Fruit fly (Drosophila melanogaster) whole organism, embryonic: ENCODE data around the gene DAAM.

Experiments used
- Ada2b ChIP-seq: fragments of 200-800 bp; sonication (Bioruptor generic); IDR thresholded peaks from 2 replicates; pipeline ENCODE4 v1.3.6; 2022; ENCODE audit warnings: missing biosample characterization, missing genetic modification characterization
- Blimp-1 ChIP-seq: fragments of 200-800 bp; sonication (Bioruptor generic); optimal IDR thresholded peaks from 3 replicates; lab custom pipeline; 2018; ENCODE audit warnings: missing biosample characterization, missing genetic modification characterization, mild to moderate bottlenecking, moderate library complexity, missing genetic modification reagents
- CG10366 ChIP-seq: fragments of 200-800 bp; sonication (Bioruptor generic); IDR thresholded peaks from 2 replicates; pipeline ENCODE4 v1.3.6; 2022; ENCODE audit warnings: missing biosample characterization, missing genetic modification characterization
- CG10462 ChIP-seq: fragments of 200-800 bp; sonication (Bioruptor generic); optimal IDR thresholded peaks from 2 replicates; lab custom pipeline; 2016; ENCODE audit warnings: missing biosample characterization, missing genetic modification characterization
- CG11695 ChIP-seq: fragments of 200-800 bp; sonication (Bioruptor generic); IDR thresholded peaks from 3 replicates; pipeline ENCODE4 v1.3.6; 2022; ENCODE audit warnings: missing biosample characterization, missing genetic modification characterization
- CG12071 ChIP-seq: fragments of 200-800 bp; sonication (Bioruptor generic); optimal IDR thresholded peaks from 3 replicates; lab custom pipeline; 2018; ENCODE audit warnings: missing biosample characterization, mild to moderate bottlenecking, missing genetic modification characterization
- CG12299 ChIP-seq: fragments of 200-800 bp; sonication (Bioruptor generic); optimal IDR thresholded peaks from 2 replicates; lab custom pipeline; 2018; ENCODE audit warnings: missing biosample characterization, mild to moderate bottlenecking, missing genetic modification characterization
- CG12391 ChIP-seq: fragments of 200-800 bp; sonication (Bioruptor generic); optimal IDR thresholded peaks from 3 replicates; lab custom pipeline; 2018; ENCODE audit warnings: missing biosample characterization, mild to moderate bottlenecking, missing genetic modification characterization, moderate library complexity
- CG12769 ChIP-seq: fragments of 200-800 bp; sonication (Bioruptor generic); optimal IDR thresholded peaks from 2 replicates; lab custom pipeline; 2019; ENCODE audit warnings: missing biosample characterization, mild to moderate bottlenecking, missing genetic modification characterization, moderate library complexity
- CG12942 ChIP-seq: fragments of 200-800 bp; sonication (Bioruptor generic); optimal IDR thresholded peaks from 3 replicates; lab custom pipeline; 2016; ENCODE audit warnings: missing biosample characterization, missing genetic modification characterization
- CG13123 ChIP-seq: fragments of 200-800 bp; sonication (Bioruptor generic); optimal IDR thresholded peaks from 2 replicates; lab custom pipeline; 2016; ENCODE audit warnings: missing biosample characterization, missing genetic modification characterization
- CG13624 ChIP-seq: fragments of 200-800 bp; sonication (Bioruptor generic); optimal IDR thresholded peaks from 2 replicates; lab custom pipeline; 2016; ENCODE audit warnings: missing biosample characterization, missing genetic modification characterization
- CG14965 ChIP-seq: fragments of 200-800 bp; sonication (Bioruptor generic); optimal IDR thresholded peaks from 2 replicates; lab custom pipeline; 2016; ENCODE audit warnings: missing biosample characterization, missing genetic modification characterization, borderline replicate concordance
- CG15011 ChIP-seq: fragments of 200-800 bp; sonication (Bioruptor generic); optimal IDR thresholded peaks from 3 replicates; lab custom pipeline; 2018; ENCODE audit warnings: missing biosample characterization, mild to moderate bottlenecking, missing genetic modification characterization
- CG1529 ChIP-seq: fragments of 200-800 bp; sonication (Bioruptor generic); optimal IDR thresholded peaks from 3 replicates; lab custom pipeline; 2018; ENCODE audit warnings: missing biosample characterization, missing genetic modification characterization
- CG1602 ChIP-seq: fragments of 200-800 bp; sonication (Bioruptor generic); optimal IDR thresholded peaks from 3 replicates; lab custom pipeline; 2016; ENCODE audit warnings: missing biosample characterization, missing genetic modification characterization
- CG16815 ChIP-seq: fragments of 200-800 bp; sonication (Bioruptor generic); optimal IDR thresholded peaks from 3 replicates; lab custom pipeline; 2017; ENCODE audit warnings: missing biosample characterization, mild to moderate bottlenecking, missing genetic modification characterization
- CG17385 ChIP-seq: fragments of 200-800 bp; sonication (Bioruptor generic); optimal IDR thresholded peaks from 3 replicates; lab custom pipeline; 2018; ENCODE audit warnings: missing biosample characterization, mild to moderate bottlenecking, missing genetic modification characterization
- CG3065 ChIP-seq: fragments of 200-800 bp; sonication (Bioruptor generic); optimal IDR thresholded peaks from 2 replicates; lab custom pipeline; 2016; ENCODE audit warnings: missing biosample characterization, missing genetic modification characterization
- CG32767 ChIP-seq: fragments of 200-800 bp; sonication (Bioruptor generic); IDR thresholded peaks from 2 replicates; pipeline ENCODE4 v1.3.6; 2022; ENCODE audit warnings: missing biosample characterization, missing genetic modification characterization
- CG34224 ChIP-seq: fragments of 200-800 bp; sonication (Bioruptor generic); IDR thresholded peaks from 3 replicates; pipeline ENCODE4 v1.3.6; 2022; ENCODE audit warnings: missing biosample characterization, missing genetic modification characterization; ENCODE audit not compliant: partially characterized antibody
- CG42726 ChIP-seq: fragments of 200-800 bp; sonication (Bioruptor generic); IDR thresholded peaks from 2 replicates; pipeline ENCODE4 v1.3.6; 2022; ENCODE audit warnings: missing biosample characterization, missing genetic modification characterization; ENCODE audit not compliant: partially characterized antibody
- CG7745 ChIP-seq: fragments of 200-800 bp; sonication (Bioruptor generic); optimal IDR thresholded peaks from 2 replicates; lab custom pipeline; 2018; ENCODE audit warnings: missing biosample characterization, mild to moderate bottlenecking, missing genetic modification characterization, moderate library complexity
- CG9876 ChIP-seq: fragments of 200-800 bp; sonication (Bioruptor generic); optimal IDR thresholded peaks from 2 replicates; lab custom pipeline; 2016; ENCODE audit warnings: missing biosample characterization, missing genetic modification characterization
- CHES-1-like ChIP-seq: fragments of 200-800 bp; sonication (Bioruptor generic); optimal IDR thresholded peaks from 2 replicates; lab custom pipeline; 2016; ENCODE audit warnings: missing biosample characterization, missing genetic modification characterization
- CTCF ChIP-seq: fragments of 200-800 bp; sonication (Bioruptor generic); optimal IDR thresholded peaks from 2 replicates; lab custom pipeline; 2017; ENCODE audit warnings: missing biosample characterization, mild to moderate bottlenecking, missing genetic modification characterization, moderate library complexity
- Chrac-16 ChIP-seq: fragments of 200-800 bp; sonication (Bioruptor generic); optimal IDR thresholded peaks from 3 replicates; lab custom pipeline; 2016; ENCODE audit warnings: missing biosample characterization, missing genetic modification characterization
- Elba2 ChIP-seq: fragments of 200-800 bp; sonication (Bioruptor generic); optimal IDR thresholded peaks from 3 replicates; lab custom pipeline; 2016; ENCODE audit warnings: missing biosample characterization, missing genetic modification characterization
- Hand ChIP-seq: fragments of 200-800 bp; sonication (Bioruptor generic); optimal IDR thresholded peaks from 2 replicates; lab custom pipeline; 2017; ENCODE audit warnings: mild to moderate bottlenecking, missing biosample characterization, missing genetic modification reagents, missing genetic modification characterization
- Hey ChIP-seq: fragments of 200-800 bp; sonication (Bioruptor generic); optimal IDR thresholded peaks from 3 replicates; lab custom pipeline; 2018; ENCODE audit warnings: missing biosample characterization, mild to moderate bottlenecking, missing genetic modification characterization
- Hsf ChIP-seq: fragments of 200-800 bp; sonication (Bioruptor generic); optimal IDR thresholded peaks from 3 replicates; lab custom pipeline; 2016; ENCODE audit warnings: missing biosample characterization, missing genetic modification characterization
- Jarid2 ChIP-seq: fragments of 200-800 bp; sonication (Bioruptor generic); optimal IDR thresholded peaks from 3 replicates; lab custom pipeline; 2017; ENCODE audit warnings: mild to moderate bottlenecking, missing biosample characterization, missing genetic modification reagents, missing genetic modification characterization
- Lpt ChIP-seq: fragments of >200 bp; optimal IDR thresholded peaks from 2 replicates; lab custom pipeline; 2018; ENCODE audit warnings: missing biosample characterization, missing genetic modification characterization
- Spps ChIP-seq: fragments of 200-800 bp; sonication (Bioruptor generic); optimal IDR thresholded peaks from 2 replicates; lab custom pipeline; 2018; ENCODE audit warnings: missing biosample characterization, mild to moderate bottlenecking, missing genetic modification characterization
- cg ChIP-seq: fragments of 200-800 bp; sonication (Bioruptor generic); optimal IDR thresholded peaks from 3 replicates; lab custom pipeline; 2019; ENCODE audit warnings: missing biosample characterization, mild to moderate bottlenecking, missing genetic modification characterization, moderate library complexity
- chinmo ChIP-seq: fragments of 200-800 bp; sonication (Bioruptor generic); IDR thresholded peaks from 4 replicates; pipeline ENCODE4 v1.3.6; 2022; ENCODE audit warnings: missing biosample characterization, missing genetic modification characterization; ENCODE audit not compliant: partially characterized antibody
- hb ChIP-seq: fragments of 200-800 bp; sonication (Bioruptor generic); IDR thresholded peaks from 3 replicates; pipeline ENCODE4 v1.3.6; 2022; ENCODE audit warnings: missing biosample characterization, missing genetic modification characterization; ENCODE audit not compliant: partially characterized antibody
- her ChIP-seq: fragments of 200-800 bp; sonication (Bioruptor generic); optimal IDR thresholded peaks from 2 replicates; lab custom pipeline; 2016; ENCODE audit warnings: missing biosample characterization, missing genetic modification characterization
- jigr1 ChIP-seq: fragments of 200-800 bp; sonication (Bioruptor generic); IDR thresholded peaks from 3 replicates; pipeline ENCODE4 v1.3.6; 2022; ENCODE audit warnings: missing biosample characterization, missing genetic modification characterization
- lola ChIP-seq, 3 experiments: fragments of >200 bp in 2 of 3; fragments of 200-800 bp in 1 of 3; sonication (Bioruptor generic) in 1 of 3; optimal IDR thresholded peaks; 2 replicates each; lab custom pipeline; 2017 to 2019; ENCODE audit warnings: missing biosample characterization in 3 of 3, missing genetic modification characterization in 3 of 3, mild to moderate bottlenecking in 1 of 3, moderate library complexity in 1 of 3
- onecut ChIP-seq: fragments of 200-800 bp; sonication (Bioruptor generic); IDR thresholded peaks from 2 replicates; pipeline ENCODE4 v1.3.6; 2022; ENCODE audit warnings: missing biosample characterization, missing genetic modification characterization
- pfk ChIP-seq: fragments of 200-800 bp; sonication (Bioruptor generic); optimal IDR thresholded peaks from 2 replicates; lab custom pipeline; 2018; ENCODE audit warnings: missing biosample characterization, mild to moderate bottlenecking, missing genetic modification characterization, moderate library complexity
- pita ChIP-seq: fragments of 200-800 bp; sonication (Bioruptor generic); optimal IDR thresholded peaks from 2 replicates; lab custom pipeline; 2017; ENCODE audit warnings: missing biosample characterization, mild to moderate bottlenecking, missing genetic modification characterization
- prd ChIP-seq, 3 experiments: fragments of >200 bp in 2 of 3; fragments of 200-800 bp in 1 of 3; sonication (Bioruptor generic) in 1 of 3; optimal IDR thresholded peaks in 2 of 3; IDR thresholded peaks in 1 of 3; 2 replicates in 2 of 3; 3 replicates in 1 of 3; pipeline versions ENCODE4 v1.3.6 to Lab custom; 2017 to 2022; ENCODE audit warnings: missing biosample characterization in 1 of 3, missing genetic modification characterization in 1 of 3
- psq ChIP-seq: fragments of 200-800 bp; sonication (Bioruptor generic); optimal IDR thresholded peaks from 2 replicates; lab custom pipeline; 2017; ENCODE audit warnings: missing biosample characterization, missing genetic modification characterization
- ranshi ChIP-seq: fragments of 200-800 bp; sonication (Bioruptor generic); IDR thresholded peaks from 2 replicates; pipeline ENCODE4 v1.3.6; 2022; ENCODE audit warnings: missing biosample characterization, missing genetic modification characterization
- ro ChIP-seq: fragments of 200-800 bp; sonication (Bioruptor generic); IDR thresholded peaks from 2 replicates; pipeline ENCODE4 v1.3.6; 2022; ENCODE audit warnings: missing biosample characterization, missing genetic modification characterization
- row ChIP-seq: fragments of 200-800 bp; sonication (Bioruptor generic); IDR thresholded peaks from 3 replicates; pipeline ENCODE4 v1.3.6; 2022; ENCODE audit warnings: missing biosample characterization, missing genetic modification characterization
- sug ChIP-seq: fragments of 200-800 bp; optimal IDR thresholded peaks from 2 replicates; lab custom pipeline; 2019; ENCODE audit warnings: missing biosample characterization, mild to moderate bottlenecking, missing genetic modification characterization, moderate library complexity
- tap ChIP-seq: fragments of 200-800 bp; optimal IDR thresholded peaks from 3 replicates; lab custom pipeline; 2019; ENCODE audit warnings: missing biosample characterization, mild to moderate bottlenecking, missing genetic modification characterization, moderate library complexity
- tin ChIP-seq: fragments of 200-800 bp; sonication (Bioruptor generic); optimal IDR thresholded peaks from 3 replicates; lab custom pipeline; 2016; ENCODE audit warnings: missing biosample characterization, missing genetic modification characterization

DAAM gene

dm6 chrX:1270655-1271054 lies 51.5 kb downstream of the DAAM start (continued):
- TF ChIP-seq tap: peak; percentile 29
- TF ChIP-seq CG13123: no peak
- TF ChIP-seq chinmo (GFP tag; lab: Robert Waterston, UW): no peak
- no peak for TF ChIP-seq Chrac-16 (GFP tag; lab: Kevin White, UChicago)
- TF ChIP-seq CG12071 (GFP tag; lab: Kevin White, UChicago): peak; percentile 37
- no peak for TF ChIP-seq CG12942 (GFP tag; lab: Kevin White, UChicago)
- TF ChIP-seq CG16815 (GFP tag; lab: Kevin White, UChicago): peak; percentile 10
- TF ChIP-seq row (GFP tag; lab: Robert Waterston, UW): peak; percentile 63
- TF ChIP-seq CG11695 (GFP tag; lab: Robert Waterston, UW): peak; percentile 34; the same call in 1 of the 3 replicates
- peak; percentile 6 for TF ChIP-seq CG13624 (GFP tag; lab: Kevin White, UChicago)
- no peak for TF ChIP-seq her (GFP tag; lab: Kevin White, UChicago)
- no peak for TF ChIP-seq CTCF (GFP tag; lab: Kevin White, UChicago)
- TF ChIP-seq CG7745 (tag; lab: Kevin White, UChicago): no peak
- no peak for TF ChIP-seq Spps (tag; lab: Kevin White, UChicago)
- TF ChIP-seq tin (GFP tag; lab: Kevin White, UChicago): no peak
- no peak for TF ChIP-seq CG12769
- no peak for TF ChIP-seq CG3065 (GFP tag; lab: Kevin White, UChicago)
- TF ChIP-seq CG42726: no peak
- peak; percentile 43 for TF ChIP-seq CG17385
- no peak for TF ChIP-seq CG10462 (GFP tag; lab: Kevin White, UChicago)
- TF ChIP-seq sug (tag; lab: Kevin White, UChicago): peak; percentile 49
- no peak for TF ChIP-seq psq
- no peak for TF ChIP-seq Hey (tag; lab: Kevin White, UChicago)
- no peak for TF ChIP-seq CG14965 (GFP tag; lab: Kevin White, UChicago)
- peak in 1 of 3 experiments; percentile 15 for TF ChIP-seq lola (GFP tag; optimal IDR thresholded peaks at IDR 0.05; lab: Kevin White, UChicago)
- TF ChIP-seq jigr1: no peak
- TF ChIP-seq Hsf (GFP tag; lab: Kevin White, UChicago): peak; percentile 20
- no peak for TF ChIP-seq CG1529 (GFP tag; lab: Kevin White, UChicago)
- no peak for TF ChIP-seq hb (GFP tag; lab: Robert Waterston, UW)
- no peak for TF ChIP-seq CG1602 (GFP tag; lab: Kevin White, UChicago)
- TF ChIP-seq CHES-1-like (GFP tag; lab: Kevin White, UChicago): no peak
- no peak for TF ChIP-seq CG32767 (GFP tag; lab: Robert Waterston, UW)
- TF ChIP-seq pfk: no peak
- TF ChIP-seq Ada2b (GFP tag; lab: Robert Waterston, UW): no peak
- no peak for TF ChIP-seq Jarid2 (GFP tag; lab: Kevin White, UChicago)
- no peak for TF ChIP-seq pita (GFP tag; lab: Kevin White, UChicago)
- no peak for TF ChIP-seq CG10366
- TF ChIP-seq ranshi (GFP tag; lab: Robert Waterston, UW): no peak
- TF ChIP-seq CG12391 (tag; lab: Kevin White, UChicago): peak; percentile 38
- no peak for TF ChIP-seq cg (GFP tag; lab: Kevin White, UChicago)
- no peak for TF ChIP-seq CG9876 (GFP tag; lab: Kevin White, UChicago)
- TF ChIP-seq Lpt (GFP tag; lab: Kevin White, UChicago): no peak
- TF ChIP-seq ro (GFP tag; lab: Robert Waterston, UW): no peak
- peak; percentile 24 for TF ChIP-seq Blimp-1 (GFP tag; lab: Kevin White, UChicago)
- TF ChIP-seq CG15011 (GFP tag; lab: Kevin White, UChicago): peak; percentile 42
- TF ChIP-seq Hand: peak; percentile 45
- TF ChIP-seq CG34224: no peak
- no peak for TF ChIP-seq Elba2
- TF ChIP-seq onecut (GFP tag; lab: Robert Waterston, UW): 0 out of 2 replicates have a peak, but pooled peaks have one; percentile 24
- no peak for TF ChIP-seq prd (optimal IDR thresholded peaks at IDR 0.05; lab: Kevin White, UChicago)
- peak; percentile 50; the same call in 2 of the 3 replicates for TF ChIP-seq prd (GFP tag; IDR thresholded peaks at IDR 0.05; lab: Robert Waterston, UW)
- no peak for TF ChIP-seq CG12299 (tag; lab: Kevin White, UChicago)
